Fruit fly (Drosophila melanogaster) whole organism, embryonic: Measurements from ENCODE around the gene CG6912.

Experiments used
- CG10565 ChIP-seq: fragments of 200-800 bp; sonication (Bioruptor generic); optimal IDR thresholded peaks from 3 replicates; lab custom pipeline; 2016; ENCODE audit warnings: missing biosample characterization, mild to moderate bottlenecking, missing genetic modification characterization
- CG3995 ChIP-seq: fragments of 200-800 bp; sonication (Bioruptor generic); optimal IDR thresholded peaks from 3 replicates; lab custom pipeline; 2016; ENCODE audit warnings: missing biosample characterization, missing genetic modification characterization
- Dad ChIP-seq: fragments of 200-800 bp; sonication (Bioruptor generic); optimal IDR thresholded peaks from 3 replicates; lab custom pipeline; 2016; ENCODE audit warnings: missing biosample characterization, missing genetic modification characterization
- HLH54F ChIP-seq: fragments of 200-800 bp; sonication (Bioruptor generic); optimal IDR thresholded peaks from 3 replicates; lab custom pipeline; 2016; ENCODE audit warnings: missing biosample characterization, missing genetic modification characterization
- Hr39 ChIP-seq: fragments of >200 bp; optimal IDR thresholded peaks from 2 replicates; lab custom pipeline; 2017
- Ssrp ChIP-seq: fragments of 200-800 bp; sonication (Bioruptor generic); optimal IDR thresholded peaks from 2 replicates; lab custom pipeline; 2018; ENCODE audit warnings: missing biosample characterization, mild to moderate bottlenecking, missing genetic modification characterization, moderate library complexity
- grn ChIP-seq: fragments of 200-800 bp; sonication (Bioruptor generic); optimal IDR thresholded peaks from 3 replicates; lab custom pipeline; 2017; ENCODE audit warnings: missing biosample characterization, missing genetic modification characterization
- pros ChIP-seq: fragments of 200-800 bp; sonication (Bioruptor generic); optimal IDR thresholded peaks from 3 replicates; lab custom pipeline; 2019; ENCODE audit warnings: missing biosample characterization, mild to moderate bottlenecking, missing genetic modification characterization, moderate library complexity
- tin ChIP-seq: fragments of 200-800 bp; sonication (Bioruptor generic); optimal IDR thresholded peaks from 3 replicates; lab custom pipeline; 2016; ENCODE audit warnings: missing biosample characterization, missing genetic modification characterization
- yki ChIP-seq: fragments of >200 bp; optimal IDR thresholded peaks from 3 replicates; lab custom pipeline; 2018

DNA sequence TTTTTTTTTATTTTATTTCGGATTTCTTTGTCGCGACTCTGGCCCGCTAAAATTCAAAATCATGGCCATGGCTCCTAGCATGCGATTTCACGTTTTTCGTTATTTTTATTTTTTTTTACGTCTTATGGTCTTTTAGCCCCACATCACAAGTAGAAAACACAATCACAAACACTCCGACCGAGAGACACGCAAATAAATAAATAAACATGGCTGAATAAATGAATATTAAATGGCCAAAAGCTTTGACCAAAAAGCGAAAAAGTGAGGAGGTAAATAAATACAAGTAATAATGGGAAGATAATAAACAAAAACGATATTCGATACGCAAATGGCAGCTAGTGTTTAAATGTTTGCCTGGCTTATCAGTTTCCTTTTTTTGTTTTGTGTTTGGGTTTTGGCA, 8.7 kb downstream of the CG6912 start:
- TF ChIP-seq pros (no peak), tin (GFP tag; lab: Kevin White, UChicago) (no peak), CG3995 (GFP tag; lab: Kevin White, UChicago) (no peak), HLH54F (GFP tag; lab: Kevin White, UChicago) (no peak), grn (GFP tag; lab: Kevin White, UChicago) (no peak), Ssrp (tag; lab: Kevin White, UChicago) (no peak), Dad (GFP tag; lab: Kevin White, UChicago) (no peak), yki (no peak), CG10565 (GFP tag; lab: Kevin White, UChicago) (no peak), Hr39 (lab: Kevin White, UChicago) (no peak)
